Worm (Caenorhabditis elegans) whole organism, L3 larva: ENCODE measurements around the gene hgrs-1.
A peak's percentile ranks its signal among the peaks of the same experiment; 100 is the strongest.

Experiments used
- R02D3.7 ChIP-seq: fragments of 150-350 bp; optimal IDR thresholded peaks from 2 replicates; lab custom pipeline; 2014; ENCODE audit warnings: missing biosample characterization, missing genetic modification characterization
- aly-2 ChIP-seq: fragments of 150-350 bp; optimal IDR thresholded peaks from 2 replicates; lab custom pipeline; 2014; ENCODE audit warnings: missing biosample characterization, missing genetic modification characterization
- ama-1 ChIP-seq: fragments of 150-350 bp; optimal IDR thresholded peaks from 2 replicates; lab custom pipeline; 2018
- ceh-16 ChIP-seq: sonication (generic microtip); optimal IDR thresholded peaks from 2 replicates; lab custom pipeline; 2017; ENCODE audit warnings: missing biosample characterization, missing genetic modification characterization
- ceh-82 ChIP-seq: fragments of 150-350 bp; optimal IDR thresholded peaks from 2 replicates; lab custom pipeline; 2014; ENCODE audit warnings: missing biosample characterization, missing genetic modification characterization
- egl-5 ChIP-seq: fragments of 150-350 bp; optimal IDR thresholded peaks from 2 replicates; lab custom pipeline; 2017; ENCODE audit warnings: missing biosample characterization, missing genetic modification reagents, missing genetic modification characterization, inconsistent platforms
- elt-1 ChIP-seq: fragments of 150-350 bp; optimal IDR thresholded peaks from 2 replicates; lab custom pipeline; 2014; ENCODE audit warnings: missing biosample characterization, missing genetic modification characterization
- elt-2 ChIP-seq: sonication (generic microtip); optimal IDR thresholded peaks from 2 replicates; lab custom pipeline; 2016; ENCODE audit warnings: missing genetic modification reagents, mild to moderate bottlenecking, missing genetic modification characterization, missing compliant biosample characterization
- elt-3 ChIP-seq, 3 experiments: fragments of 150-350 bp in 1 of 3; sonication (generic microtip) in 2 of 3; optimal IDR thresholded peaks; 2 replicates in 2 of 3; 4 replicates in 1 of 3; lab custom pipeline; 2014 to 2017; ENCODE audit warnings: missing biosample characterization in 3 of 3, missing genetic modification characterization in 3 of 3
- eor-1 ChIP-seq, 2 experiments: fragments of 150-350 bp; optimal IDR thresholded peaks; 2 replicates each; lab custom pipeline; 2014 to 2018; ENCODE audit warnings: missing biosample characterization in 2 of 2, missing genetic modification characterization in 2 of 2
- fkh-10 ChIP-seq: sonication (generic microtip); optimal IDR thresholded peaks from 2 replicates; lab custom pipeline; 2017; ENCODE audit warnings: missing biosample characterization, missing genetic modification reagents, missing genetic modification characterization
- fkh-2 ChIP-seq: fragments of 150-350 bp; optimal IDR thresholded peaks from 2 replicates; lab custom pipeline; 2014; ENCODE audit warnings: missing biosample characterization, missing genetic modification reagents, missing genetic modification characterization
- fos-1 ChIP-seq: fragments of 150-350 bp; optimal IDR thresholded peaks from 2 replicates; lab custom pipeline; 2014; ENCODE audit warnings: missing biosample characterization, missing genetic modification characterization
- lin-39 ChIP-seq: fragments of 150-350 bp; optimal IDR thresholded peaks from 2 replicates; lab custom pipeline; 2018; ENCODE audit warnings: missing biosample characterization, missing genetic modification reagents, missing genetic modification characterization
- lsy-12 ChIP-seq: sonication (generic microtip); optimal IDR thresholded peaks from 2 replicates; lab custom pipeline; 2016; ENCODE audit warnings: mild to moderate bottlenecking, missing genetic modification characterization, missing compliant biosample characterization
- nhr-11 ChIP-seq: fragments of 150-350 bp; optimal IDR thresholded peaks from 2 replicates; lab custom pipeline; 2014; ENCODE audit warnings: missing biosample characterization, missing genetic modification characterization
- nhr-12 ChIP-seq: fragments of 150-350 bp; optimal IDR thresholded peaks from 2 replicates; lab custom pipeline; 2014; ENCODE audit warnings: missing biosample characterization, missing genetic modification characterization
- nhr-23 ChIP-seq: fragments of 150-350 bp; optimal IDR thresholded peaks from 2 replicates; lab custom pipeline; 2014; ENCODE audit warnings: missing biosample characterization, missing genetic modification reagents, missing genetic modification characterization
- nhr-237 ChIP-seq: fragments of 150-350 bp; optimal IDR thresholded peaks from 2 replicates; lab custom pipeline; 2014; ENCODE audit warnings: missing biosample characterization, missing genetic modification characterization
- nhr-25 ChIP-seq: sonication (generic microtip); optimal IDR thresholded peaks from 2 replicates; lab custom pipeline; 2017; ENCODE audit warnings: missing biosample characterization, missing genetic modification characterization
- nhr-28 ChIP-seq: fragments of 150-350 bp; optimal IDR thresholded peaks from 2 replicates; lab custom pipeline; 2014; ENCODE audit warnings: missing biosample characterization, missing genetic modification characterization
- nhr-43 ChIP-seq: sonication (generic microtip); optimal IDR thresholded peaks from 2 replicates; lab custom pipeline; 2016; ENCODE audit warnings: mild to moderate bottlenecking, missing genetic modification characterization, missing compliant biosample characterization; ENCODE audit not compliant: poor library complexity, severe bottlenecking
- nhr-67 ChIP-seq: fragments of 150-350 bp; optimal IDR thresholded peaks from 2 replicates; lab custom pipeline; 2014; ENCODE audit warnings: missing biosample characterization, missing genetic modification characterization
- nhr-76 ChIP-seq: fragments of 150-350 bp; sonication (generic microtip); optimal IDR thresholded peaks from 5 replicates; lab custom pipeline; 2014; ENCODE audit warnings: missing biosample characterization, missing genetic modification characterization
- nhr-77 ChIP-seq: fragments of 150-350 bp; optimal IDR thresholded peaks from 2 replicates; lab custom pipeline; 2014; ENCODE audit warnings: missing biosample characterization, missing genetic modification characterization
- pha-4 ChIP-seq: fragments of 150-350 bp; optimal IDR thresholded peaks from 2 replicates; lab custom pipeline; 2014; ENCODE audit warnings: missing biosample characterization, missing genetic modification reagents, missing genetic modification characterization
- pqm-1 ChIP-seq: fragments of 150-350 bp; optimal IDR thresholded peaks from 2 replicates; lab custom pipeline; 2017; ENCODE audit warnings: missing biosample characterization, missing genetic modification characterization, inconsistent platforms
- sea-2 ChIP-seq: fragments of 150-350 bp; sonication (generic microtip); optimal IDR thresholded peaks from 4 replicates; lab custom pipeline; 2014; ENCODE audit warnings: missing biosample characterization, missing genetic modification reagents, missing genetic modification characterization
- skn-1 ChIP-seq: fragments of 150-350 bp; optimal IDR thresholded peaks from 2 replicates; lab custom pipeline; 2014; ENCODE audit warnings: missing biosample characterization, missing genetic modification characterization
- snpc-4 ChIP-seq: fragments of 150-350 bp; optimal IDR thresholded peaks from 2 replicates; lab custom pipeline; 2014; ENCODE audit warnings: missing biosample characterization, missing genetic modification characterization
- tbx-2 ChIP-seq: sonication (generic microtip); optimal IDR thresholded peaks from 2 replicates; lab custom pipeline; 2016; ENCODE audit warnings: mild to moderate bottlenecking, missing genetic modification characterization, missing compliant biosample characterization
- unc-39 ChIP-seq: sonication (generic microtip); optimal IDR thresholded peaks from 4 replicates; lab custom pipeline; 2017; ENCODE audit warnings: missing biosample characterization, missing genetic modification characterization
- unc-62 ChIP-seq: fragments of 150-350 bp; sonication (generic microtip); optimal IDR thresholded peaks from 4 replicates; lab custom pipeline; 2014; ENCODE audit warnings: missing biosample characterization, missing genetic modification reagents, missing genetic modification characterization
- zag-1 ChIP-seq: fragments of 150-350 bp; optimal IDR thresholded peaks from 2 replicates; lab custom pipeline; 2014; ENCODE audit warnings: missing biosample characterization, missing genetic modification characterization

Gene hgrs-1

ce11 chrIV:8243170-8243569, 37.3 kb upstream of the hgrs-1 start:
- TF ChIP-seq unc-39 (no peak), nhr-23 (tag; lab: Kevin White, UChicago) (peak; percentile 50), fkh-2 (tag; lab: Kevin White, UChicago) (no peak), sea-2 (no peak), nhr-28 (tag; lab: Kevin White, UChicago) (no peak), zag-1 (no peak), elt-1 (tag; lab: Kevin White, UChicago) (peak; percentile 80)
- TF ChIP-seq, all 47 proteins: peak for 2

- TF ChIP-seq nhr-43, result peak; percentile 8
- TF ChIP-seq nhr-237 (tag; lab: Kevin White, UChicago), result no peak
- TF ChIP-seq elt-1 (tag; lab: Kevin White, UChicago), result peak; percentile 36
- peak in 1 of 3 experiments; percentile 3 for TF ChIP-seq elt-3 (tag; optimal IDR thresholded peaks at IDR 0.05; lab: Kevin White, UChicago)
- TF ChIP-seq nhr-25, result peak; percentile 38
- TF ChIP-seq fkh-10 (GFP tag; lab: Kevin White, UChicago), result no peak
- TF ChIP-seq nhr-23 (tag; lab: Kevin White, UChicago), result peak; percentile 17
Measured at ce11 chrIV:8241312-8241833, 35.5 kb upstream of the hgrs-1 start.

ce11 chrIV:8239584-8239983, 33.7 kb upstream of the hgrs-1 start:
- no peak for TF ChIP-seq nhr-76 (tag; lab: Kevin White, UChicago)
- peak; percentile 77 for TF ChIP-seq pha-4 (tag; lab: Kevin White, UChicago)
- peak; percentile 22 for TF ChIP-seq elt-2 (tag; lab: Kevin White, UChicago)
- no peak for TF ChIP-seq eor-1 (tag; optimal IDR thresholded peaks at IDR 0.05; lab: Kevin White, UChicago)
- TF ChIP-seq, all 47 proteins: peak for 2

- TF ChIP-seq ceh-16 (tag; lab: Kevin White, UChicago) (no peak), fkh-2 (tag; lab: Kevin White, UChicago) (no peak), elt-3 (tag; optimal IDR thresholded peaks at IDR 0.05; lab: Kevin White, UChicago) (no peak), egl-5 (tag; lab: Kevin White, UChicago) (no peak), lsy-12 (tag; lab: Kevin White, UChicago) (no peak), tbx-2 (tag; lab: Kevin White, UChicago) (no peak), elt-2 (tag; lab: Kevin White, UChicago) (no peak), skn-1 (no peak), nhr-11 (tag; lab: Kevin White, UChicago) (no peak), aly-2 (tag; lab: Kevin White, UChicago) (no peak), nhr-77 (tag; lab: Kevin White, UChicago) (no peak), ama-1 (no peak), nhr-67 (no peak), nhr-28 (tag; lab: Kevin White, UChicago) (no peak)
Measured at ce11 chrIV:8236502-8236901, 30.7 kb upstream of the hgrs-1 start, which contains the start of gene nhr-66. nhr-66 (minus strand) TSS chrIV:8236602.

ce11 chrIV:8235114-8235686, 29.4 kb upstream of the hgrs-1 start:
- TF ChIP-seq nhr-237 (tag; lab: Kevin White, UChicago) (no peak), nhr-77 (tag; lab: Kevin White, UChicago) (no peak), fkh-2 (tag; lab: Kevin White, UChicago) (no peak), pha-4 (tag; lab: Kevin White, UChicago) (no peak), nhr-12 (tag; lab: Kevin White, UChicago) (no peak), snpc-4 (tag; lab: Kevin White, UChicago) (no peak), ama-1 (no peak), unc-62 (GFP tag; lab: Kevin White, UChicago) (no peak), elt-3 (tag; optimal IDR thresholded peaks at IDR 0.05; lab: Kevin White, UChicago) (no peak), ceh-82 (no peak), nhr-11 (tag; lab: Kevin White, UChicago) (no peak)
- TF ChIP-seq, all 47 proteins: peak for 0

- peak; percentile 55 for TF ChIP-seq pha-4 (tag; lab: Kevin White, UChicago)
- TF ChIP-seq nhr-43, result peak; percentile 80
- no peak for TF ChIP-seq lin-39 (tag; lab: Kevin White, UChicago)
- TF ChIP-seq nhr-23 (tag; lab: Kevin White, UChicago), result no peak
- TF ChIP-seq skn-1, result peak; percentile 33
- no peak for TF ChIP-seq fos-1
- peak; percentile 15 for TF ChIP-seq nhr-25
- no peak for TF ChIP-seq R02D3.7
- TF ChIP-seq elt-2 (tag; lab: Kevin White, UChicago), result peak; percentile 47
- TF ChIP-seq snpc-4 (tag; lab: Kevin White, UChicago), result no peak
- peak; percentile 61 for TF ChIP-seq pqm-1 (tag; lab: Kevin White, UChicago)
Measured at ce11 chrIV:8234088-8234496, 28.2 kb upstream of the hgrs-1 start.
